Worm (Caenorhabditis elegans) whole organism, L2 larva: Measurements from ENCODE around the gene math-34.
A peak's percentile ranks its signal among the peaks of the same experiment; 100 is the strongest.
"Not testable (repeated sequence)": the region's sequence is repeated elsewhere in the genome, so short reads cannot be mapped to it uniquely, and the experiment has no call there.

Experiments used
- C34F6.9 ChIP-seq: fragments of 150-350 bp; optimal IDR thresholded peaks from 2 replicates; lab custom pipeline; 2014; ENCODE audit warnings: missing biosample characterization, missing genetic modification characterization
- F13H6.1 ChIP-seq: sonication (generic microtip); optimal IDR thresholded peaks from 2 replicates; lab custom pipeline; 2016; ENCODE audit warnings: missing genetic modification characterization, missing compliant biosample characterization
- R02D3.7 ChIP-seq: fragments of 150-350 bp; optimal IDR thresholded peaks from 2 replicates; lab custom pipeline; 2014; ENCODE audit warnings: missing biosample characterization, missing genetic modification characterization
- Y55F3AM.14 ChIP-seq: fragments of 200-800 bp; sonication (Bioruptor generic); optimal IDR thresholded peaks from 2 replicates; lab custom pipeline; 2018; ENCODE audit warnings: mild to moderate bottlenecking, missing genetic modification characterization, missing compliant biosample characterization
- ZK546.5 ChIP-seq: sonication (generic microtip); optimal IDR thresholded peaks from 2 replicates; lab custom pipeline; 2017; ENCODE audit warnings: missing biosample characterization, missing genetic modification characterization
- alr-1 ChIP-seq: fragments of 150-350 bp; optimal IDR thresholded peaks from 2 replicates; lab custom pipeline; 2014; ENCODE audit warnings: missing biosample characterization, missing genetic modification characterization
- aly-2 ChIP-seq: fragments of 150-350 bp; optimal IDR thresholded peaks from 2 replicates; lab custom pipeline; 2014; ENCODE audit warnings: missing biosample characterization, missing genetic modification characterization
- ama-1 ChIP-seq: fragments of 150-350 bp; optimal IDR thresholded peaks from 2 replicates; lab custom pipeline; 2018; ENCODE audit warnings: inconsistent platforms
- blmp-1 ChIP-seq: sonication (generic microtip); optimal IDR thresholded peaks from 2 replicates; lab custom pipeline; 2017; ENCODE audit warnings: missing genetic modification characterization, mild to moderate bottlenecking, missing compliant biosample characterization, antibody characterized with exemption, moderate library complexity; ENCODE audit not compliant: insufficient read depth
- ceh-16 ChIP-seq: fragments of 150-350 bp; optimal IDR thresholded peaks from 2 replicates; lab custom pipeline; 2014; ENCODE audit warnings: missing biosample characterization, missing genetic modification characterization
- ceh-82 ChIP-seq: fragments of 150-350 bp; optimal IDR thresholded peaks from 2 replicates; lab custom pipeline; 2014; ENCODE audit warnings: missing biosample characterization, missing genetic modification characterization
- dmd-4 ChIP-seq: sonication (generic microtip); optimal IDR thresholded peaks from 2 replicates; lab custom pipeline; 2017; ENCODE audit warnings: missing biosample characterization, missing genetic modification characterization
- egl-27 ChIP-seq: sonication (generic microtip); optimal IDR thresholded peaks from 3 replicates; lab custom pipeline; 2017; ENCODE audit warnings: missing biosample characterization, missing genetic modification reagents, missing genetic modification characterization
- elt-1 ChIP-seq: fragments of 150-350 bp; optimal IDR thresholded peaks from 2 replicates; lab custom pipeline; 2014; ENCODE audit warnings: missing biosample characterization, missing genetic modification characterization
- elt-3 ChIP-seq: sonication (generic microtip); optimal IDR thresholded peaks from 2 replicates; lab custom pipeline; 2017; ENCODE audit warnings: missing biosample characterization, missing genetic modification characterization
- fos-1 ChIP-seq: fragments of 150-350 bp; optimal IDR thresholded peaks from 2 replicates; lab custom pipeline; 2014; ENCODE audit warnings: missing biosample characterization, missing genetic modification characterization
- gmeb-1 ChIP-seq: fragments of 150-350 bp; optimal IDR thresholded peaks from 2 replicates; lab custom pipeline; 2014; ENCODE audit warnings: missing biosample characterization, missing genetic modification characterization
- lin-11 ChIP-seq: fragments of 150-350 bp; sonication (generic microtip); optimal IDR thresholded peaks from 2 replicates; lab custom pipeline; 2014; ENCODE audit warnings: missing biosample characterization, missing genetic modification characterization, inconsistent platforms, mixed read lengths
- lin-13 ChIP-seq: fragments of 150-350 bp; optimal IDR thresholded peaks from 2 replicates; lab custom pipeline; 2014; ENCODE audit warnings: missing biosample characterization, missing genetic modification reagents, missing genetic modification characterization
- lin-39 ChIP-seq: fragments of 150-350 bp; optimal IDR thresholded peaks from 2 replicates; lab custom pipeline; 2014; ENCODE audit warnings: missing biosample characterization, missing genetic modification reagents, missing genetic modification characterization
- mab-5 ChIP-seq: fragments of 150-350 bp; optimal IDR thresholded peaks from 2 replicates; lab custom pipeline; 2014; ENCODE audit warnings: missing biosample characterization, missing genetic modification characterization
- mbf-1 ChIP-seq: sonication (generic microtip); optimal IDR thresholded peaks from 2 replicates; lab custom pipeline; 2017; ENCODE audit warnings: missing biosample characterization, missing genetic modification characterization
- mdl-1 ChIP-seq, 2 experiments: fragments of 150-350 bp in 1 of 2; sonication (generic microtip) in 1 of 2; optimal IDR thresholded peaks; 2 replicates each; lab custom pipeline; 2017; ENCODE audit warnings: missing biosample characterization in 2 of 2, missing genetic modification characterization in 2 of 2
- nhr-10 ChIP-seq: sonication (generic microtip); optimal IDR thresholded peaks from 2 replicates; lab custom pipeline; 2017; ENCODE audit warnings: missing biosample characterization, missing genetic modification characterization
- nhr-11 ChIP-seq: fragments of 150-350 bp; optimal IDR thresholded peaks from 2 replicates; lab custom pipeline; 2014; ENCODE audit warnings: missing biosample characterization, missing genetic modification characterization
- nhr-129 ChIP-seq: fragments of 150-350 bp; optimal IDR thresholded peaks from 2 replicates; lab custom pipeline; 2014; ENCODE audit warnings: missing biosample characterization, missing genetic modification characterization
- nhr-21 ChIP-seq: fragments of 150-350 bp; optimal IDR thresholded peaks from 2 replicates; lab custom pipeline; 2014; ENCODE audit warnings: missing biosample characterization, missing genetic modification characterization
- nhr-23 ChIP-seq: fragments of 150-350 bp; optimal IDR thresholded peaks from 2 replicates; lab custom pipeline; 2014; ENCODE audit warnings: missing biosample characterization, missing genetic modification reagents, missing genetic modification characterization
- nhr-237 ChIP-seq: fragments of 150-350 bp; optimal IDR thresholded peaks from 2 replicates; lab custom pipeline; 2014; ENCODE audit warnings: missing biosample characterization, missing genetic modification characterization
- peb-1 ChIP-seq: fragments of 150-350 bp; optimal IDR thresholded peaks from 2 replicates; lab custom pipeline; 2014; ENCODE audit warnings: missing biosample characterization, missing genetic modification characterization
- sem-4 ChIP-seq: fragments of 150-350 bp; optimal IDR thresholded peaks from 2 replicates; lab custom pipeline; 2014; ENCODE audit warnings: missing biosample characterization, missing genetic modification reagents, missing genetic modification characterization
- skn-1 ChIP-seq: sonication (generic microtip); optimal IDR thresholded peaks from 2 replicates; lab custom pipeline; 2017; ENCODE audit warnings: missing biosample characterization, missing genetic modification characterization
- sma-3 ChIP-seq: sonication (generic microtip); optimal IDR thresholded peaks from 2 replicates; lab custom pipeline; 2016; ENCODE audit warnings: missing genetic modification reagents, missing genetic modification characterization, missing compliant biosample characterization
- sma-9 ChIP-seq, 2 experiments: fragments of 150-350 bp in 1 of 2; sonication (generic microtip) in 1 of 2; optimal IDR thresholded peaks; 2 replicates each; lab custom pipeline; 2014 to 2016; ENCODE audit warnings: missing genetic modification characterization in 2 of 2, mild to moderate bottlenecking in 1 of 2, missing biosample characterization in 1 of 2, missing compliant biosample characterization in 1 of 2, missing genetic modification reagents in 1 of 2, moderate library complexity in 1 of 2
- snpc-4 ChIP-seq: fragments of 150-350 bp; optimal IDR thresholded peaks from 2 replicates; lab custom pipeline; 2014; ENCODE audit warnings: missing biosample characterization, missing genetic modification characterization
- unc-39 ChIP-seq: fragments of 150-350 bp; optimal IDR thresholded peaks from 2 replicates; lab custom pipeline; 2014; ENCODE audit warnings: missing biosample characterization, missing genetic modification characterization
- unc-55 ChIP-seq: fragments of 150-350 bp; sonication (generic microtip); optimal IDR thresholded peaks from 3 replicates; lab custom pipeline; 2014; ENCODE audit warnings: missing biosample characterization, missing genetic modification reagents, missing genetic modification characterization
- unc-62 ChIP-seq: fragments of 150-350 bp; optimal IDR thresholded peaks from 2 replicates; lab custom pipeline; 2014; ENCODE audit warnings: missing biosample characterization, missing genetic modification reagents, missing genetic modification characterization
- ztf-1 ChIP-seq: fragments of 200-800 bp; sonication (Bioruptor generic); conservative IDR thresholded peaks from 2 replicates; pipeline ENCODE4 v1.3.6; 2022; ENCODE audit warnings: missing genetic modification characterization, missing compliant biosample characterization
- ztf-11 ChIP-seq: sonication (generic microtip); optimal IDR thresholded peaks from 2 replicates; lab custom pipeline; 2017; ENCODE audit warnings: missing biosample characterization, missing genetic modification characterization
- ztf-4 ChIP-seq: fragments of 150-350 bp; optimal IDR thresholded peaks from 2 replicates; lab custom pipeline; 2014; ENCODE audit warnings: missing biosample characterization, missing genetic modification characterization

math-34 gene

ce11 chrII:1045692-1046091, 16.9 kb downstream of the math-34 start, which contains the start of gene str-148:
TSS of gene str-148 (plus strand) at chrII:1045992.
- no peak for TF ChIP-seq R02D3.7 (tag; lab: Kevin White, UChicago)
- TF ChIP-seq sem-4, result no peak
- no peak for TF ChIP-seq Y55F3AM.14 (GFP tag; lab: Kevin White, UChicago)
- no peak for TF ChIP-seq peb-1 (tag; lab: Kevin White, UChicago)
- no peak for TF ChIP-seq C34F6.9 (tag; lab: Kevin White, UChicago)
- no peak for TF ChIP-seq unc-62 (GFP tag; lab: Kevin White, UChicago)
- TF ChIP-seq unc-55, result no peak
- no peak for TF ChIP-seq mab-5 (tag; lab: Kevin White, UChicago)
- TF ChIP-seq nhr-10 (tag; lab: Kevin White, UChicago), result no peak
- TF ChIP-seq mdl-1 (tag; optimal IDR thresholded peaks at IDR 0.05; lab: Kevin White, UChicago), result no peak
- no peak for TF ChIP-seq unc-39 (tag; lab: Kevin White, UChicago)
- no peak for TF ChIP-seq ama-1
- TF ChIP-seq ztf-1, result no peak
- TF ChIP-seq blmp-1 (tag; lab: Kevin White, UChicago), result no peak
- TF ChIP-seq, all 48 proteins: peak for 0

- no peak for TF ChIP-seq lin-13 (GFP tag; lab: Kevin White, UChicago)
- no peak for TF ChIP-seq unc-39 (tag; lab: Kevin White, UChicago)
- no peak for TF ChIP-seq sma-3 (GFP tag; lab: Kevin White, UChicago)
- TF ChIP-seq ztf-11 (tag; lab: Kevin White, UChicago), result no peak
- no peak for TF ChIP-seq ztf-1
- TF ChIP-seq nhr-21 (tag; lab: Kevin White, UChicago), result no peak
- no peak for TF ChIP-seq sma-9 (GFP tag; optimal IDR thresholded peaks at IDR 0.05; lab: Kevin White, UChicago)
- no peak for TF ChIP-seq sma-9 (tag; optimal IDR thresholded peaks at IDR 0.05; lab: Kevin White, UChicago)
- TF ChIP-seq unc-55, result no peak
- no peak for TF ChIP-seq unc-62 (GFP tag; lab: Kevin White, UChicago)
- TF ChIP-seq ama-1, result no peak
- TF ChIP-seq nhr-10 (tag; lab: Kevin White, UChicago), result no peak
- no peak for TF ChIP-seq peb-1 (tag; lab: Kevin White, UChicago)
- TF ChIP-seq mdl-1 (tag; optimal IDR thresholded peaks at IDR 0.05; lab: Kevin White, UChicago), result no peak
- no peak for TF ChIP-seq R02D3.7 (tag; lab: Kevin White, UChicago)
- no peak for TF ChIP-seq Y55F3AM.14 (GFP tag; lab: Kevin White, UChicago)
- no peak for TF ChIP-seq nhr-129 (tag; lab: Kevin White, UChicago)
Measured at ce11 chrII:1046937-1047336, 18.2 kb downstream of the math-34 start.

- TF ChIP-seq R02D3.7 (tag; lab: Kevin White, UChicago) (no peak), ceh-82 (tag; lab: Kevin White, UChicago) (no peak), lin-13 (GFP tag; lab: Kevin White, UChicago) (no peak), unc-39 (tag; lab: Kevin White, UChicago) (no peak), ZK546.5 (tag; lab: Kevin White, UChicago) (no peak), nhr-21 (tag; lab: Kevin White, UChicago) (no peak), sem-4 (no peak), ztf-4 (tag; lab: Kevin White, UChicago) (no peak), nhr-129 (tag; lab: Kevin White, UChicago) (no peak), lin-39 (tag; lab: Kevin White, UChicago) (no peak)
Measured at ce11 chrII:1049849-1050248, 21.1 kb downstream of the math-34 start, which contains the start of gene fbxb-40. TSS of gene fbxb-40 (minus strand) at chrII:1049949.

ce11 chrII:1054724-1055123, 26.0 kb downstream of the math-34 start, which contains the start of gene K02E7.7:
TSS of gene K02E7.7 (plus strand) at chrII:1055024.
- not testable (repeated sequence) for TF ChIP-seq fos-1, elt-1, dmd-4 (tag; lab: Kevin White, UChicago)

ce11 chrII:1056844-1057243, 28.1 kb downstream of the math-34 start:
- no peak for TF ChIP-seq ztf-4 (tag; lab: Kevin White, UChicago)
- no peak for TF ChIP-seq nhr-23 (tag; lab: Kevin White, UChicago)
- no peak for TF ChIP-seq elt-3 (tag; lab: Kevin White, UChicago)
- TF ChIP-seq mdl-1 (tag; optimal IDR thresholded peaks at IDR 0.05; lab: Kevin White, UChicago), result no peak
- TF ChIP-seq sma-9 (GFP tag; optimal IDR thresholded peaks at IDR 0.05; lab: Kevin White, UChicago), result peak; percentile 34
- TF ChIP-seq sma-9 (tag; optimal IDR thresholded peaks at IDR 0.05; lab: Kevin White, UChicago), result no peak
- TF ChIP-seq fos-1 (tag; lab: Kevin White, UChicago), result peak; percentile 77
- no peak for TF ChIP-seq ama-1
- TF ChIP-seq ceh-82 (tag; lab: Kevin White, UChicago), result no peak
- no peak for TF ChIP-seq unc-62 (GFP tag; lab: Kevin White, UChicago)
- no peak for TF ChIP-seq gmeb-1 (tag; lab: Kevin White, UChicago)
- no peak for TF ChIP-seq skn-1 (tag; lab: Kevin White, UChicago)
- TF ChIP-seq elt-1 (tag; lab: Kevin White, UChicago), result no peak
- no peak for TF ChIP-seq nhr-21 (tag; lab: Kevin White, UChicago)
- no peak for TF ChIP-seq peb-1 (tag; lab: Kevin White, UChicago)
- TF ChIP-seq Y55F3AM.14 (GFP tag; lab: Kevin White, UChicago), result no peak
- TF ChIP-seq snpc-4, result no peak
- TF ChIP-seq alr-1 (tag; lab: Kevin White, UChicago), result no peak
- no peak for TF ChIP-seq aly-2
- no peak for TF ChIP-seq nhr-11
- peak; percentile 11 for TF ChIP-seq F13H6.1 (tag; lab: Kevin White, UChicago)
- TF ChIP-seq nhr-237 (tag; lab: Kevin White, UChicago), result no peak
- TF ChIP-seq lin-11, result no peak
- no peak for TF ChIP-seq mbf-1
- no peak for TF ChIP-seq egl-27 (tag; lab: Kevin White, UChicago)
- TF ChIP-seq unc-39 (tag; lab: Kevin White, UChicago), result no peak
- no peak for TF ChIP-seq ztf-1
- TF ChIP-seq ceh-16 (tag; lab: Kevin White, UChicago), result no peak
- TF ChIP-seq mab-5 (tag; lab: Kevin White, UChicago), result no peak
